Fruit fly (Drosophila melanogaster) whole organism, embryonic: ENCODE data around the gene CG43630.

Experiments used
- CG11093 ChIP-seq: fragments of 200-800 bp; sonication (Bioruptor generic); IDR thresholded peaks from 3 replicates; pipeline ENCODE4 v1.3.6; 2022; ENCODE audit warnings: missing biosample characterization, missing genetic modification characterization
- CG18764 ChIP-seq: fragments of 200-800 bp; sonication (Bioruptor generic); optimal IDR thresholded peaks from 3 replicates; lab custom pipeline; 2016; ENCODE audit warnings: missing biosample characterization, missing genetic modification characterization
- CG4820 ChIP-seq: fragments of 200-800 bp; sonication (Bioruptor generic); optimal IDR thresholded peaks from 3 replicates; lab custom pipeline; 2016; ENCODE audit warnings: missing biosample characterization, missing genetic modification characterization
- Hmr ChIP-seq: fragments of 200-800 bp; sonication (Bioruptor generic); optimal IDR thresholded peaks from 3 replicates; lab custom pipeline; 2017; ENCODE audit warnings: mild to moderate bottlenecking, missing biosample characterization, missing genetic modification reagents, missing genetic modification characterization
- Lhr ChIP-seq: fragments of 200-800 bp; sonication (Bioruptor generic); optimal IDR thresholded peaks from 3 replicates; lab custom pipeline; 2017; ENCODE audit warnings: mild to moderate bottlenecking, missing biosample characterization, missing genetic modification reagents, missing genetic modification characterization
- cato ChIP-seq: fragments of 200-800 bp; sonication (Bioruptor generic); optimal IDR thresholded peaks from 2 replicates; lab custom pipeline; 2016; ENCODE audit warnings: missing biosample characterization, missing genetic modification characterization, borderline replicate concordance
- cg ChIP-seq: fragments of 200-800 bp; sonication (Bioruptor generic); optimal IDR thresholded peaks from 3 replicates; lab custom pipeline; 2019; ENCODE audit warnings: missing biosample characterization, mild to moderate bottlenecking, missing genetic modification characterization, moderate library complexity
- dimm ChIP-seq: fragments of 200-800 bp; sonication (Bioruptor generic); IDR thresholded peaks from 2 replicates; pipeline ENCODE4 v1.3.6; 2022; ENCODE audit warnings: missing biosample characterization, missing genetic modification characterization
- ems ChIP-seq: fragments of 200-800 bp; sonication (Bioruptor generic); optimal IDR thresholded peaks from 3 replicates; lab custom pipeline; 2016; ENCODE audit warnings: missing biosample characterization, missing genetic modification characterization
- ftz-f1 ChIP-seq: fragments of 200-800 bp; sonication (Bioruptor generic); optimal IDR thresholded peaks from 2 replicates; lab custom pipeline; 2016; ENCODE audit warnings: missing biosample characterization, missing genetic modification characterization
- ham ChIP-seq: fragments of 200-800 bp; sonication (Bioruptor generic); IDR thresholded peaks from 2 replicates; pipeline ENCODE4 v1.3.6; 2022; ENCODE audit warnings: missing biosample characterization, missing genetic modification characterization
- lola ChIP-seq, 3 experiments: fragments of >200 bp in 2 of 3; fragments of 200-800 bp in 1 of 3; sonication (Bioruptor generic) in 1 of 3; optimal IDR thresholded peaks; 2 replicates each; lab custom pipeline; 2017 to 2019; ENCODE audit warnings: missing biosample characterization in 3 of 3, missing genetic modification characterization in 3 of 3, mild to moderate bottlenecking in 1 of 3, moderate library complexity in 1 of 3
- psq ChIP-seq: fragments of 200-800 bp; sonication (Bioruptor generic); optimal IDR thresholded peaks from 2 replicates; lab custom pipeline; 2017; ENCODE audit warnings: missing biosample characterization, missing genetic modification characterization
- ranshi ChIP-seq: fragments of 200-800 bp; sonication (Bioruptor generic); IDR thresholded peaks from 2 replicates; pipeline ENCODE4 v1.3.6; 2022; ENCODE audit warnings: missing biosample characterization, missing genetic modification characterization

DNA sequence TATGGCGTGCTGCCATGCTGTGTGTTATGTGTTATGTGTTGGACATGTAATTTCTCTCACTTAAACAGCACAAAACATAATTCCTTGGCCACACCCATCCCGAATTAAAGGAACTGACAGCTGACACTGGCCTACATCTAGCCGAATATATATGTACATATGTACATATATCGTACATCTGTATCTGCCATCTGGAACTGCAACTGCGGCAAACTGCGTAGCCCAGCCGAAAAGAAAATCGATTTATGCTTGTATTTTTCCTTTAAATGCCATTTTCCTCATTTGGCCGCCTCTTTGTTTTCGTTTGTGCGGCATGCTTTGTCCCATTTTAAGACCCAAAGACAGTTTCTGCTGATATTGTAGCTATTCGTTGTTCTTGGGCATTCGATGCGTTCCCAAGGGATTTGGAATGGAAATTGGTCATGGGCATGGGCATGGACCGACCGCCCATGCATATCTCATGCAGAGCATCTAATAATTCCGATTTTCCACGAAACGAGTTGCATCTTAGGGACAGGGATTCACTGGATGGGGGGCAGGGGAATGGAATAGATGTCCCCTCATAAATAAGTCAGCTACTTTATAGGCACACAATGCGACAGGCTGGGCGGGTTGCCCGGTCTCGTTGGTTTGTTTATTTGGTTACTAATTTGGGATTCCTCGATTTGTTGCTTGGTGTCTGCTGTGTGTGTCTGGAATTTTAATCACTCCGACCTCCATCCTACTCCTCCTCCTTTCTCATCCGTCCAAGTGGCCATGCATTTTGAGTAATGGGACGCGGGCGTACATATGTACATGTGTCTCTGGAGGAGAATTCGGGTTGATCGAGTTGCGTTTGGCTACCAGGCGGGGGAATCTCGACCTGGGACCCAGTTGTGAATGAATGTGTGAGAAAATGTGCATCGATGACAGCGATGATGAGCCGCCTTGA lies 26.7 kb downstream of the CG43630 start:
- no peak for TF ChIP-seq Hmr (GFP tag; lab: Kevin White, UChicago)
- TF ChIP-seq ranshi (GFP tag; lab: Robert Waterston, UW) = no peak
- no peak for TF ChIP-seq Lhr
- no peak for TF ChIP-seq CG11093 (GFP tag; lab: Robert Waterston, UW)
- TF ChIP-seq ems = no peak
- TF ChIP-seq CG4820 (GFP tag; lab: Kevin White, UChicago) = no peak
- TF ChIP-seq ham (GFP tag; lab: Robert Waterston, UW) = no peak
- TF ChIP-seq cato = no peak
- no peak for TF ChIP-seq psq (GFP tag; lab: Kevin White, UChicago)
- no peak for TF ChIP-seq lola (GFP tag; optimal IDR thresholded peaks at IDR 0.05; lab: Kevin White, UChicago)
- TF ChIP-seq ftz-f1 (GFP tag; lab: Kevin White, UChicago) = no peak
- TF ChIP-seq CG18764 (GFP tag; lab: Kevin White, UChicago) = no peak
- TF ChIP-seq cg (GFP tag; lab: Kevin White, UChicago) = peak; percentile 10
- TF ChIP-seq dimm = no peak
